Worm (Caenorhabditis elegans): ENCODE measurements around the gene T21B10.3.

DNA sequence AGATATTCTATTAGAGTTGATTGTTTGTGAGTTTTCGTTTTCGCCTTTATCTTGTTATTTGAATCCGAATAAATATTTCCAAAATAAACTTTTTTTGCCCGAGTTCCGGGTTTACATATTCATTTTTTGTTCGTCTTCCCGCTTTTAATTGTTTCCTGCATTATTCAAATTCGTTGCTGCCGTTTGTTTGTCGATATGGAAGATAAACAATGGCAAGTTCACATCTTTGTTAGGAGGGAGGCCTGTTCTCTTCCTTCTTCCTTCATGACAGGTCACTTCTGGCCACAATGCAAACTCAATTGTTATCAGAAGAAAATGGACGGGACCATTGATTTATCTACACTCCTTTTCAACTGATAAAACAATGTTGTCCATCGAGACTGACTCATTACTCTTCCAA lies 44.6 kb upstream of the T21B10.3 start:
- TF ChIP-seq hlh-13 (GFP tag; optimal IDR thresholded peaks at IDR 0.05): no peak
- TF ChIP-seq nhr-11 (tag; optimal IDR thresholded peaks at IDR 0.05): no peak
- no peak for TF ChIP-seq fkh-10 (GFP tag; optimal IDR thresholded peaks at IDR 0.05)

Measured in whole organism, late embryonic.